Worm (Caenorhabditis elegans) whole organism, midembryonic: Measurements from ENCODE around the gene F25B5.5.

Source experiments
- T22C8.4 ChIP-seq: fragments of 200-800 bp; sonication (Bioruptor generic); IDR thresholded peaks from 2 replicates; pipeline ENCODE4 v1.3.6; 2022; ENCODE audit warnings: missing genetic modification characterization, missing compliant biosample characterization
- cog-1 ChIP-seq: sonication (generic microtip); optimal IDR thresholded peaks from 2 replicates; lab custom pipeline; 2016; ENCODE audit warnings: missing genetic modification characterization, missing compliant biosample characterization
- flt-1 ChIP-seq: fragments of 200-800 bp; sonication (Bioruptor generic); IDR thresholded peaks from 2 replicates; pipeline ENCODE4 v1.3.6; 2022; ENCODE audit warnings: missing genetic modification characterization, missing compliant biosample characterization
- klf-2 ChIP-seq: fragments of 200-800 bp; sonication (Bioruptor generic); conservative IDR thresholded peaks from 2 replicates; pipeline ENCODE4 v1.3.6; 2022; ENCODE audit warnings: missing genetic modification reagents, missing genetic modification characterization, missing compliant biosample characterization
- med-1 ChIP-seq: sonication (generic microtip); optimal IDR thresholded peaks from 2 replicates; lab custom pipeline; 2017; ENCODE audit warnings: missing genetic modification characterization, mild to moderate bottlenecking, missing compliant biosample characterization, antibody characterized with exemption, missing genetic modification reagents; ENCODE audit not compliant: insufficient read depth
- tab-1 ChIP-seq: fragments of 200-800 bp; sonication (Bioruptor generic); IDR thresholded peaks from 2 replicates; pipeline ENCODE4 v1.3.6; 2022; ENCODE audit warnings: missing genetic modification characterization, missing compliant biosample characterization
- ztf-29 ChIP-seq: fragments of 200-800 bp; sonication (Bioruptor generic); IDR thresholded peaks from 2 replicates; pipeline ENCODE4 v1.3.6; 2022; ENCODE audit warnings: missing genetic modification reagents, missing genetic modification characterization, missing compliant biosample characterization

DNA sequence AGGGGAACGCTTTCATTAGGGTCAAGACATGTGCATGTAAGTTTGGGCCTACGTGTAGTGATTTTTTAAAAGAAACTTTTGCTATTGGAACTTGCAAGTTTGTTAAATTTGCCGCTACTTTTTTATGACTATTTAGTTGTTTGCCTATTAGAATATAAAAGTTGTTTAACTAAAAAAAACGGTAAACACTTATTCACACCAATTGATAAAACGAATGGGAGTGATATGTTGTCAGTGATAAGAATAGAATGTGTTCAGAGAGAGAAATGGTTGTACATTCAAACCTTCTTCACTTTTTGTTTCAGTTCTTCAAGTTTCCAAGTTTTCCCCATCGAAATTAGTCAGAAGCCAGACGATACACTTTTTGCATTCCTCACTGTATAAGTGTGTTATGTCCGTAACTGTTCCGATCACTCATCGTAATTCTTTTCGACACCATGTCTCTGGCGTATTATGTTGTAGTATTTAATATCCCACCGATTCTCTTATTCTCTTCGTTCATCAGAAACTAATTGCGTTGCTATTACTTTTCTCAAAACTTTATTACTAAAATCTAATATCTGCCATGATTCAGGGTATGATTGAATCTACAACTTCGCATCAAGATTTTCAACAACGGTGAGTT lies 20.0 kb upstream of the F25B5.5 start, which contains the start of gene dct-6:
- no peak for TF ChIP-seq cog-1 (tag; lab: Kevin White, UChicago)
- TF ChIP-seq med-1 (GFP tag; lab: Kevin White, UChicago), result no peak
- no peak for TF ChIP-seq ztf-29 (GFP tag; lab: Robert Waterston, UW)
- TF ChIP-seq T22C8.4 (GFP tag; lab: Robert Waterston, UW), result no peak
- TF ChIP-seq klf-2 (GFP tag; lab: Robert Waterston, UW), result no peak
- no peak for TF ChIP-seq flt-1 (GFP tag; lab: Robert Waterston, UW)
- TF ChIP-seq tab-1 (GFP tag; lab: Robert Waterston, UW), result no peak
